Worm (Caenorhabditis elegans): ENCODE data around the gene ant-1.3.

ce11 chrIV:9717844-9718243 lies 8.7 kb upstream of the ant-1.3 start:
- TF ChIP-seq ceh-31 (tag; optimal IDR thresholded peaks at IDR 0.05) (no peak), K02D7.2 (tag; optimal IDR thresholded peaks at IDR 0.05) (no peak), sdc-2 (tag; optimal IDR thresholded peaks at IDR 0.05) (no peak), ceh-18 (tag; optimal IDR thresholded peaks at IDR 0.05) (no peak), ttx-3 (tag; optimal IDR thresholded peaks at IDR 0.05) (no peak)

Measured in whole organism, late embryonic.